Worm (Caenorhabditis elegans) whole organism, L4/young adult: Measurements from ENCODE around the gene fbxb-61.
"Not testable (repeated sequence)": the region's sequence is repeated elsewhere in the genome, so short reads cannot be mapped to it uniquely, and the experiment has no call there.

Source experiments
- W03F9.2 ChIP-seq: fragments of 150-350 bp; optimal IDR thresholded peaks from 2 replicates; lab custom pipeline; 2014; ENCODE audit warnings: missing biosample characterization, missing genetic modification characterization
- dao-5 ChIP-seq: sonication (generic microtip); optimal IDR thresholded peaks from 2 replicates; lab custom pipeline; 2016; ENCODE audit warnings: missing genotype, missing genetic modification characterization, moderate library complexity, missing compliant biosample characterization
- him-1 ChIP-seq: sonication (generic microtip); optimal IDR thresholded peaks from 2 replicates; lab custom pipeline; 2016; ENCODE audit warnings: missing genotype, missing genetic modification reagents, missing genetic modification characterization, missing compliant biosample characterization

fbxb-61 gene

DNA sequence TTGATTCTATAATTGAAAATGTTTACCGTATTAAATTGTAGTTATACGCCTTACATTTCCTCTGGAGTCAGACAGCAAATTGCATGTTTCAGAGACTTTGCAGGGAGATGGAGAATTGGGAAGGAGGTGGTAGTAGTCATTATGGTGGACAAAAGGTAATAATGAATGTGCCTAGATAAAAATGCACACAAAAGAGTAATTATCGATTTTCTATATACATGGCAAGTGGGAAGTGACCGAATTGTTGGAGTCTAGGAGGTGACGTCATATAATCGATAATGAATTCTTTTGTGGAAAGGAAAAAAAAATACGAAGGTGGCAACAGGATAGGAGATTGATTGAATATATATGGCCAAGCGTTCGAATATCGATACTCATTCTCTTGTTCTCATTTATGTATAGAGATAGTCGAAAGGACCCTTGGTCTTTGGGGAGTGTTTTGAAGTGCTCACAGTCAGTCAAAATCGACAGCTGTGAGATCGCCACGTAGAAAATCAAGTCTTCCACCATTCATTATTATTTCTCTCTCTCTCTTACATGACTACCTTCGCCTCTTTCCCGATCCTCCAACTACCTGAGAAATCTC lies at the start of gene fbxb-61, which contains the start of gene fbxb-63:
Gene fbxb-61 (plus strand): TSS at position 536 of the 586 bp plus-strand sequence.
Gene fbxb-63 (minus strand): TSS at position 142 of the 586 bp plus-strand sequence.
- TF ChIP-seq W03F9.2 (tag; lab: Kevin White, UChicago) (no peak), dao-5 (tag; lab: Kevin White, UChicago) (no peak), him-1 (tag; lab: Kevin White, UChicago) (no peak)

DNA sequence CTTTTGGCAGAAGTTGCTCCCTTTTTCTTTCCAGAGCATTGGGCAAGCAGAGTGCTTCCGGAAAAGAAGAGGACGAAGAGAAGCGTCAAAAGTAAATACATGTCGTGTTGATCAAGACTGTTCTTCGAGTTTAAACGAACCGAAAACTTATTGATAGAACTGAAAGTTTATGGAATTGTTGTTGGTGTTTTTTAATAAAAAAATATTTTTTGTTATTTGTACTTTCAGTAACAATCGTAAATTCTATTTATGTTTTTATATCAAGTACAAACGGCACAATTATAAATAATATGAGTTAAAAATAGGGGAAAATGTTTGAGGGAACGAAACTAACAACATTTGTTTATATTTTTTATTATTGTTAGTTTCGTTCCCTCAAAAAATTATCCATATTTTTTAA lies 46.3 kb upstream of the fbxb-61 start, which contains the start of gene F21D9.3:
Gene F21D9.3 (minus strand): TSS at position 101 of the 400 bp plus-strand sequence.
- TF ChIP-seq dao-5 (tag; lab: Kevin White, UChicago): no peak
- TF ChIP-seq him-1 (tag; lab: Kevin White, UChicago): no peak
- no peak for TF ChIP-seq W03F9.2 (tag; lab: Kevin White, UChicago)

DNA sequence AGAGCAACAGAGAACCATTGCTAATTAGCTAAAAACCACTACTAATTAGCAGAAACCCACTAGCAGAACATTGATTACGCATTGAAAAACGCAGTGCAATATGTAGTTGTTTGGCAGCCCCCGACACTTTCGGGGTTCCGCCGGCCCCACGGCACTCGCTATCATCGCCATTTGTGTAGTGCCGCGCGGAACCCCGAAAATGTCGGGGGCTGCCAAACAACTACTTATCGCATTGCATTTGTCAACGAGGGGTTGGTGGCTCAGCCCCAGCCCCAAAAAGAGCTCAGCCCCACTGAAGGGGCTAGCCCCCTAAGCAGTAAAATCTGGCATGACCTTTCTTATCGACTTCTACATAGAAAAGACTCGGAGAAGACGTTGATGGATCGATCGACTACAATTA lies 44.5 kb upstream of the fbxb-61 start:
- TF ChIP-seq W03F9.2 (tag; lab: Kevin White, UChicago): no peak
- no peak for TF ChIP-seq him-1 (tag; lab: Kevin White, UChicago)
- no peak for TF ChIP-seq dao-5 (tag; lab: Kevin White, UChicago)

DNA sequence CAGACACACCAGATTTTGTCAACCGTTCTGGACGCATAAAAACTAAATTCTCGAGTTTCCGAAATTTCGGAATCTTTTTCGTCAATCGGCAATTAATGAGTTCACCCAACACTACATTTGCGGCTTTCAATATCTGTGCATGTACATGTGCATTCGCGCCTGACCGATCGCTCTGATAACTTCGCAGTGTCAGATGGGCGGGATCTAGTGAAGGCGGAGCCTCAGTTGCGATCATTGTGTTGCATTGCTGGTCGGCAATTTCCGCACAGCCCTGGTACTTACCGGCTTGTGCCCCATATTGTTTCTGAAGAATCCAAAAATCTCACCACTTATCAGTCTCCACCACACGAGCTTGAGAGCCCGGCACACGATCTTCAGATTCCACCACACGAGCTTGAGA lies 43.2 kb upstream of the fbxb-61 start:
- TF ChIP-seq him-1 (tag; lab: Kevin White, UChicago) (no peak), W03F9.2 (tag; lab: Kevin White, UChicago) (no peak), dao-5 (tag; lab: Kevin White, UChicago) (no peak)

DNA sequence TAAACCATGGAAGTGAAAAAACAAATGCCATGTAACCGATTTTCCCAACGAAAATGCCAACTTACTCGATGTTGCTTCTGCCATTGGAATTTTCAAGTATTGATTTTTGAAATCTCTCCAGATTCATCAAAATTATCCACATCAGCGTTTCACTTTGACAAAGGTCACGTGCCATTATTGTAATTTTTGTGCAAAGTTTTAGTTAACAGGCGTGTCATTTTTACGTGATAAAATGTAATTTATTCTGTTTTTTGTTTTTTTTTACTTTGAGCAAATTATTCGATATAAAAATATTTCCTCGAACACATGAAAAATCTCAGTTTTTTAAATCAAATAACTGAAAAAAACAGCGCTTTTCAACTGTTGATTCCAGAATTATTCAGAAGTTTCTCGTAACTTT lies 41.6 kb upstream of the fbxb-61 start, which contains the start of gene F21D9.2:
Gene F21D9.2 (minus strand): TSS at position 101 of the 400 bp plus-strand sequence.
- TF ChIP-seq him-1 (tag; lab: Kevin White, UChicago) (no peak), W03F9.2 (tag; lab: Kevin White, UChicago) (no peak), dao-5 (tag; lab: Kevin White, UChicago) (no peak)

DNA sequence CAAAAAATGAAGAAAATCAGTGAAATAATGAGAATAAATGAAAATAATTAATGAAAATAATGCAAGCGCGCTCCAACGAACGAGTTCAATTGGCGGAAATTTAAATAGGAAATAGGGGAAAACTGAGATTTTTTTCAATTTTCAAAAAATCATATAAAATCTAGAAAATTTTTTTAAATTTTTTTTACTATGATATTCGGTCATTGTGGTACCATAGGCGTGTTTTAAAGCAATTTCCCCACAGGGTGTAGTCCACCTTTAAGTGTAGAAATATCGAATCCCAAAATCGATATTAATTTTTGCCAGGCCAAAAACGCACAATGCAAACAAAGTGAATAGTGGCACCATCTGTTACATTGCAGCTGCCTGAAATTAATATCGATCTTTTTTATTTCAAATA lies 39.8 kb upstream of the fbxb-61 start, which contains the start of gene F21D9.1:
Gene F21D9.1 (plus strand): TSS at position 301 of the 400 bp plus-strand sequence.
- TF ChIP-seq him-1, W03F9.2, dao-5 (tag; lab: Kevin White, UChicago): not testable (repeated sequence)

DNA sequence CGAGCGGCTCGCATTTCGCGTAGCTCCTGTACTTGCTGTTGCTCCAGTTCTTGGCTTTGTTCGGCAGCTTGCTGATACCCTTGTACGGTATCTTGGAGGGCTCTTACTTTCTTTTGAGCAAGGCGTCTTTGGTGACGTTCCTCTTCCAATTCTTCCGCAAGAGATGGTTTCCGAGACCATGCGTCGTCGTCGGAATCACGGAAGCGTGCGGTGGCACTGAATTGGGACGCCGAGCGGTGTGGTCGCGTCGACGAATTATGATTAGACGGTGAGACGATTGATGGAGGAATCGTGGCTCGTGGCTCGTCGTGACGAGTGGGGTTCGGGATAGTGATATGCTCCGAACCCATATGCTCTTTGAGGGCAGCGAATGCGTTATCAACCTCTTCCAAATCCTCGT lies 27.6 kb upstream of the fbxb-61 start:
- no peak for TF ChIP-seq him-1 (tag; lab: Kevin White, UChicago)
- no peak for TF ChIP-seq dao-5 (tag; lab: Kevin White, UChicago)
- TF ChIP-seq W03F9.2 (tag; lab: Kevin White, UChicago): no peak

DNA sequence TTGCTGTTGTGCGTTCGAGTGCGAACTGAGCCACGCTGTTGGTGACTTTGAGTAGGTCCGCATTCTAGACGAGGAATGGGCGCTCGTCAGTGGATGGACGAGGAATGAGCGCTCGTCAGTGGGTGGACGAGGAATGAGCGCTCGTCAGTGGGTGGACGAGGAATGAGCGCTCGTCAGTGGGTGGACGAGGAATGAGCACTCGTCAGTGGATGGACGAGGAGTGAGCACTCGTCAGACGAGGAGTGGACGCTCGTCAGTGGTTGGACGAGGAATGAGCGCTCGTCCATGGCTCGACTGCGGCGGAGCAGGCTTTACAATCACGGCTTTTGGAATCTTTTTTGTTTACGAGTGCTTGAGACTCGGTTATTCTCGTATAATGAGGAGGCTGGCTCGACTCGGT lies 25.4 kb upstream of the fbxb-61 start:
- no peak for TF ChIP-seq dao-5 (tag; lab: Kevin White, UChicago)
- no peak for TF ChIP-seq W03F9.2 (tag; lab: Kevin White, UChicago)
- TF ChIP-seq him-1 (tag; lab: Kevin White, UChicago): no peak

DNA sequence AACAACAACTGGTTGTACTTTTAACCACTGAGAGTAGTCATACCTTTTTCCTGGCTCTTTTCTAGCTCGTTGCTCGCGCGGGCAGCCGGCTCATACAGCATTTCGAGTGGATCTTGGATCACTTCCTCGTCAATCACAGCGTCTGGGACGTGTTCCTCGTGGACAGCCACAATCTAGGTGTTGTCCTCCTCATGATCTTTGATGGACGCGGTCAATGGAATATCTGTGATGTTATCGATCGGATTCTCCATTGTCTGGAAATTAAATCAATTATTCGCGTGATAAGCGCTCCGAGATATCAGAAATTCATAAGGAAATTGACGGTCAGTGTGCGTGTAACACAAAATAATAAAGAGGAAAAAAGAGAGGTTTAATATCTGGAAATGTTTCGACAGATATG lies 24.0 kb upstream of the fbxb-61 start, which contains the start of gene F21D9.8:
Gene F21D9.8 (minus strand): TSS at position 101 of the 400 bp plus-strand sequence.
- TF ChIP-seq W03F9.2 (tag; lab: Kevin White, UChicago): no peak
- TF ChIP-seq him-1 (tag; lab: Kevin White, UChicago): no peak
- TF ChIP-seq dao-5 (tag; lab: Kevin White, UChicago): no peak

DNA sequence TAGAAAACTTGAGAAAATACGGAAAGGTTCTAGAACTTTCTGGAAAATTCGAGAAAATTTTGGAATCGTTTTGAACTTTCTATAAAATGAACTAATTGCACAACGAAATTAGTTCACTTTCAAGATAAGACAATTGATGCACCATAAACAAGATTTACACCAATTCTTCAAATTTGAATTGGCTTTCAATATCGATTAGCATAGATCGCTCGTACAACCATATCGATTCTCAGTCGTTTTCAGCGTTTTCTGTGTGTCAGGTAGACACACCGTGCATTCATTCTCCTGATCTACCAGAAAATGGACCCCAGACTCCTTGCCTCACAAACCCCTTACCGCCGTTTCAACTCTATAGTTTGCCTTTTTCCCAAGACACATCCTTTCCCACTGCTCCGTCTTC lies 21.6 kb upstream of the fbxb-61 start, which contains the start of gene fbxb-117:
Gene fbxb-117 (plus strand): TSS at position 301 of the 400 bp plus-strand sequence.
- TF ChIP-seq dao-5 (tag; lab: Kevin White, UChicago) (no peak), W03F9.2 (tag; lab: Kevin White, UChicago) (no peak), him-1 (tag; lab: Kevin White, UChicago) (no peak)

DNA sequence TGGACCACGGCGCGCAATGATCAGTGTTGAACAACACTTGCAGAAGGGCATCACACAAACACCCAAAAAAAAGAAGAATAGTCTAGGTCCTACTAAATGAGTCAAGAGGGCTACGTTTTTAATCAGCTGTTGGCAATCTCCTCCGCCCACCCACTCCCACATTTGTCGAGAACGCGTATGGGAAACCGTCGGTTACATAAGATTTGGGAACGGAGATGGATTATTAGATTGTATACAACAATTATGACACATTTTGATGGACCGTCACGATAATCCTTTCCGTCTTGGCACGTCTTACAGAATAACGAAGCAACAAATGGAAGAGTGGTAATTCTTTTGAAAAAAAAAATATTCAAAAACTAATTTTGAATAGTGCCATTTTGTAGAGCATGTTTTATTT lies 18.0 kb upstream of the fbxb-61 start:
- TF ChIP-seq W03F9.2 (tag; lab: Kevin White, UChicago): no peak
- no peak for TF ChIP-seq him-1 (tag; lab: Kevin White, UChicago)
- no peak for TF ChIP-seq dao-5 (tag; lab: Kevin White, UChicago)

DNA sequence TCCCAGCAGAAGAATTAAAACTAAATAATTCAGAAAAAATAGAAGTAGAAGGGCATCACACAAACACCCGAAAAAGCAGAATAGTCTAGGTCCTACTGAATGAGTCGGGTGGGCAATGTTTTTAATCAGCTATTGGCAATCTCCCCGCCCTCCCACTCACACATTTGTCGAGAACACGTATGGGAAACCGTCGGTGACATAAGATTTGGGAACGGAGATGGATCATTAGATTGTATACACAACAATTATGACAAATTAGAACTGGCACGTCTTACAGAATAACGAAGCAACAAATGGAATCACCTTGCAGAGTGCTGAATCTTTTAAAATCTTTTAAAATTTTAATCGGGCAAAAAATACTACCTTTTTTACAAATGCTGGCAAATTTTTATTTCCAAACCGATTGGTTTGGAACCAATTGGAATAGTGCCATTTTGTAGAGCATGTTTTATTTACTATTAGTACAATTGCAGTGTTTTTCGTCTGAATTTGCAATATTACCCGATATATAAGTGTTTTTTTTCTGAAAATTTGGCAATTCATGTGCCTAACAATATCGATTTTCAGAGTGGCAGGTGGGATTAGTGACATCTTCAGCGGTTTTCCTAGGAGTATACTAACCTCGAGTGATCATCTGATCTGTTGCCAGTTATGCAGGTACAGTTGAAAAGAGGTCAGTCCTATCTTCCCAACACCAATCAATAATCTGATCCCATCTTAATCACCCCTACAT lies 15.7 kb upstream of the fbxb-61 start, which contains the start of the genes F55C9.3 and fbxb-57:
Gene F55C9.3 (minus strand): TSS at position 101 of the 733 bp plus-strand sequence.
Gene fbxb-57 (plus strand): TSS at position 683 of the 733 bp plus-strand sequence.
- TF ChIP-seq him-1 (tag; lab: Kevin White, UChicago): no peak
- no peak for TF ChIP-seq dao-5 (tag; lab: Kevin White, UChicago)
- no peak for TF ChIP-seq W03F9.2 (tag; lab: Kevin White, UChicago)

DNA sequence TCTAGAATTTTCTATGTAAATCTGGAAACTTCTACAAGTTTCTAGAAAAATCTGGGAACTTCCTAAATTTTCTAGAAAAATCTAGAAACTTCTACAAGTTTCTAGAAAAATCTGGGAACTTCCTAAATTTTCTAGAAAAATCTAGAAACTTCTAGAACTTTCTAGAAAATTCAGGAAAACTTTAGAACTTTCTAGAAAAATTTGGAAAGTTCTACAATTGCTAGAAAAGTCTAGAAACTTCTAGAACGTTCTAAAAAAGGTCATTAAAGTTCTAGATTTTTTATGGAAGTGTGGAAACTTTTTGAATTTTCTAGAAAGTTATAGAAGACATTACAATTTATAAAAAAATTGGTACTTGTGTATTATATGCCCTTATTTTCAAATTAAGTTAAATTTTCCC lies 10.9 kb upstream of the fbxb-61 start, which contains the start of gene F55C9.5:
Gene F55C9.5 (minus strand): TSS at position 101 of the 400 bp plus-strand sequence.
- TF ChIP-seq dao-5 (tag; lab: Kevin White, UChicago) (no peak), W03F9.2 (tag; lab: Kevin White, UChicago) (no peak), him-1 (tag; lab: Kevin White, UChicago) (no peak)
